Fruit fly (Drosophila melanogaster): ENCODE results near the gene CG31546.

The CG31546 gene

DNA sequence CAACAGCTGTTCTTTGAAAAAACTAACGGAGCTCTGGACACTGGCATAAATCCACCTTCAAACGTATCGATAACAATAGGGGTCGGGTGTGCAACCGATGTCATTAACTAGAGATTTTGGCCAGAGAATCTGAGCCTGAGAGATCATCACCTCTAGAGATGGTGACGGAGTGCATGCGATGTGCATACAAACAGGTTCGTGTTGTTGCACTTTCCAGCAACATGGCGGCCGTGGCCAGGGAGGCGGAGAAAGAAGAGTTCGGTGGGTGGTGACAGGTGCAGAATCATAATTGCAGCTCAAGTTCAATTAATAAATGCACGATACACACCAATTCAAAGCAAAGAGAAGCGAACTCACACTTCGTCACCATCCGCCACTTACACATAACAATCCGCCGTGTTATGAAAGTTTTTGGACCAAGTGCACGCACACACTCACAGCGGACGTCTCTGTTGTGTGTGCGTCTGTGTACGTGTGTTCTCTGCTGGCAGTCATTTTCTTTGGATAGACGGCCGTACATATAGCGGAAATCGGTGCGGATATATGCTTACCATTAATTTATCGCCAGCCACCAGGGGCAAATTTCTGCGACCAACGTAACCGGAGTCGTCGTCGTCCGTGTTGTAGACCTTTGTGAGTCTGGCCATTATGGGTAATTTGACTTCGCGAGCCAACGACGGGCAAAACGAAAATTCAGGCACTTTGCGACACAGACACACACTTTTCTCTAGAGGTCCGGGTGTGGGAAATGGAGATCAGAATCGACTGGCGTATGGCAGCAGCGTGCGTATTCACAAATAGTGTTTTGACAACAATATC is 23.8 kb upstream of the CG31546 start (continued):
- TF ChIP-seq CG32532 (GFP tag; IDR thresholded peaks at IDR 0.05), result peak; percentile 53
- TF ChIP-seq CG12744 (GFP tag; optimal IDR thresholded peaks at IDR 0.05), result no peak
- TF ChIP-seq NC2α (GFP tag; optimal IDR thresholded peaks at IDR 0.05), result no peak
- TF ChIP-seq CG10321 (GFP tag; IDR thresholded peaks at IDR 0.05), result no peak
- TF ChIP-seq dati (GFP tag; IDR thresholded peaks at IDR 0.05), result no peak
- TF ChIP-seq tio (GFP tag; optimal IDR thresholded peaks at IDR 0.05), result no peak
- peak; percentile 46; the same call in 1 of the 2 replicates for TF ChIP-seq CG4360 (GFP tag; IDR thresholded peaks at IDR 0.05)
- no peak for TF ChIP-seq CG12071 (GFP tag; optimal IDR thresholded peaks at IDR 0.05)
- peak; percentile 36; the same call in 2 of the 3 replicates for TF ChIP-seq knrl (GFP tag; IDR thresholded peaks at IDR 0.05; ENCODE audit: partially characterized antibody)
- no peak for TF ChIP-seq CG2120 (GFP tag; optimal IDR thresholded peaks at IDR 0.05)
- TF ChIP-seq Taf1 (GFP tag; IDR thresholded peaks at IDR 0.05), result no peak
- no peak for TF ChIP-seq H15 (GFP tag; IDR thresholded peaks at IDR 0.05)
- TF ChIP-seq Drgx (GFP tag; IDR thresholded peaks at IDR 0.05), result no peak
- TF ChIP-seq Eip74EF (GFP tag; optimal IDR thresholded peaks at IDR 0.05), result peak in 1 of 2 experiments; percentile 15
- TF ChIP-seq D19B (GFP tag; optimal IDR thresholded peaks at IDR 0.05), result no peak
- no peak for TF ChIP-seq grn (GFP tag; optimal IDR thresholded peaks at IDR 0.05)
- TF ChIP-seq ems (GFP tag; optimal IDR thresholded peaks at IDR 0.05), result no peak
- no peak for TF ChIP-seq CG6854 (GFP tag; optimal IDR thresholded peaks at IDR 0.05)
- no peak for TF ChIP-seq Xrp1 (GFP tag; IDR thresholded peaks at IDR 0.05)
- peak; percentile 94 for TF ChIP-seq cg (GFP tag; optimal IDR thresholded peaks at IDR 0.05)
- no peak for TF ChIP-seq CG17829 (tag; optimal IDR thresholded peaks at IDR 0.05)
- no peak for TF ChIP-seq CG2712 (tag; optimal IDR thresholded peaks at IDR 0.05)
- no peak for TF ChIP-seq br (optimal IDR thresholded peaks at IDR 0.05)
- TF ChIP-seq Hand (GFP tag; optimal IDR thresholded peaks at IDR 0.05), result no peak
- peak; percentile 87 for TF ChIP-seq phol (tag; optimal IDR thresholded peaks at IDR 0.05)
- TF ChIP-seq CG3838 (GFP tag; optimal IDR thresholded peaks at IDR 0.05), result no peak
- no peak for TF ChIP-seq crc (GFP tag; optimal IDR thresholded peaks at IDR 0.05)
- no peak for TF ChIP-seq CG8924 (tag; optimal IDR thresholded peaks at IDR 0.05)
- TF ChIP-seq Sin3A (optimal IDR thresholded peaks at IDR 0.05), result no peak
- TF ChIP-seq cwo (GFP tag; optimal IDR thresholded peaks at IDR 0.05), result no peak
- TF ChIP-seq CG2678 (tag; optimal IDR thresholded peaks at IDR 0.05), result no peak
- TF ChIP-seq sc (optimal IDR thresholded peaks at IDR 0.05), result no peak
- no peak for TF ChIP-seq sc (GFP tag; optimal IDR thresholded peaks at IDR 0.05)
- TF ChIP-seq Dad (GFP tag; optimal IDR thresholded peaks at IDR 0.05), result no peak
- TF ChIP-seq Max (GFP tag; optimal IDR thresholded peaks at IDR 0.05), result no peak
- no peak for TF ChIP-seq fd64A (GFP tag; optimal IDR thresholded peaks at IDR 0.05)
- no peak for TF ChIP-seq Hey (tag; optimal IDR thresholded peaks at IDR 0.05)
- TF ChIP-seq CG11093 (GFP tag; IDR thresholded peaks at IDR 0.05), result no peak
- TF ChIP-seq disco-r (GFP tag; optimal IDR thresholded peaks at IDR 0.05), result no peak
- no peak for TF ChIP-seq Dek (tag; optimal IDR thresholded peaks at IDR 0.05)
- TF ChIP-seq chm (GFP tag; IDR thresholded peaks at IDR 0.05), result no peak
- no peak for TF ChIP-seq Deaf1 (tag; optimal IDR thresholded peaks at IDR 0.05)
- TF ChIP-seq CG7786 (GFP tag; optimal IDR thresholded peaks at IDR 0.05), result no peak
- TF ChIP-seq CG4404 (GFP tag; IDR thresholded peaks at IDR 0.05), result no peak
- TF ChIP-seq dan (GFP tag; IDR thresholded peaks at IDR 0.05), result no peak
- TF ChIP-seq ind (GFP tag; optimal IDR thresholded peaks at IDR 0.05), result no peak
- no peak for TF ChIP-seq CG11456 (GFP tag; IDR thresholded peaks at IDR 0.05)
- TF ChIP-seq odd (GFP tag; optimal IDR thresholded peaks at IDR 0.05), result no peak
- no peak for TF ChIP-seq pum (GFP tag; optimal IDR thresholded peaks at IDR 0.05)
- TF ChIP-seq lola (GFP tag; optimal IDR thresholded peaks at IDR 0.05), result no peak
- TF ChIP-seq pros (GFP tag; optimal IDR thresholded peaks at IDR 0.05), result no peak
